Worm (Caenorhabditis elegans) whole organism, L1 larva: Measurements from ENCODE around the gene memb-2.

Source experiments
- C16A3.4 ChIP-seq: fragments of 150-350 bp; optimal IDR thresholded peaks from 2 replicates; lab custom pipeline; 2014; ENCODE audit warnings: missing biosample characterization, missing genetic modification characterization
- C34B4.2 ChIP-seq: sonication (generic microtip); optimal IDR thresholded peaks from 2 replicates; lab custom pipeline; 2017; ENCODE audit warnings: mild to moderate bottlenecking, missing genetic modification characterization, missing compliant biosample characterization
- Y116A8C.19 ChIP-seq: sonication (generic microtip); optimal IDR thresholded peaks from 2 replicates; lab custom pipeline; 2016; ENCODE audit warnings: missing compliant biosample characterization, missing genetic modification characterization, borderline replicate concordance
- aha-1 ChIP-seq: fragments of 150-350 bp; optimal IDR thresholded peaks from 2 replicates; lab custom pipeline; 2014; ENCODE audit warnings: missing biosample characterization, missing genetic modification characterization
- ceh-63 ChIP-seq: fragments of 200-800 bp; sonication (Bioruptor generic); optimal IDR thresholded peaks from 2 replicates; lab custom pipeline; 2018; ENCODE audit warnings: mild to moderate bottlenecking, missing genetic modification characterization, missing compliant biosample characterization
- ceh-82 ChIP-seq, 3 experiments: fragments of 150-350 bp in 1 of 3; sonication (generic microtip) in 2 of 3; optimal IDR thresholded peaks; 2 replicates each; lab custom pipeline; 2014 to 2017; ENCODE audit warnings: missing biosample characterization in 3 of 3, missing genetic modification characterization in 3 of 3
- ces-1 ChIP-seq: fragments of 150-350 bp; optimal IDR thresholded peaks from 2 replicates; lab custom pipeline; 2014; ENCODE audit warnings: missing biosample characterization, missing genetic modification reagents, missing genetic modification characterization
- efl-1 ChIP-seq, 4 experiments: fragments of 150-350 bp; optimal IDR thresholded peaks in 3 of 4; peaks in 1 of 4; 1 replicate in 1 of 4; 2 replicates in 3 of 4; lab custom pipeline; 2014; ENCODE audit warnings: missing biosample characterization in 2 of 4, missing genetic modification characterization in 2 of 4, missing genetic modification reagents in 2 of 4
- efl-3 ChIP-seq: fragments of 200-800 bp; sonication (Bioruptor generic); optimal IDR thresholded peaks from 2 replicates; lab custom pipeline; 2018; ENCODE audit warnings: mild to moderate bottlenecking, missing genetic modification characterization, missing compliant biosample characterization
- egl-13 ChIP-seq: sonication (generic microtip); optimal IDR thresholded peaks from 2 replicates; lab custom pipeline; 2016; ENCODE audit warnings: missing genotype, missing genetic modification reagents, missing genetic modification characterization, missing compliant biosample characterization
- egl-27 ChIP-seq, 2 experiments: fragments of 150-350 bp in 1 of 2; sonication (generic microtip); optimal IDR thresholded peaks; 3 replicates each; lab custom pipeline; 2017 to 2018; ENCODE audit warnings: missing biosample characterization in 2 of 2, missing genetic modification characterization in 2 of 2, missing genetic modification reagents in 2 of 2
- elt-2 ChIP-seq: sonication (generic microtip); optimal IDR thresholded peaks from 2 replicates; lab custom pipeline; 2016; ENCODE audit warnings: missing genetic modification characterization, mild to moderate bottlenecking, inconsistent platforms, missing compliant biosample characterization, missing genetic modification reagents
- ets-5 ChIP-seq: fragments of 200-800 bp; sonication (Bioruptor generic); IDR thresholded peaks from 2 replicates; pipeline ENCODE4 v1.3.6; 2022; ENCODE audit warnings: missing genetic modification characterization, missing compliant biosample characterization
- fkh-10 ChIP-seq: sonication (generic microtip); optimal IDR thresholded peaks from 2 replicates; lab custom pipeline; 2017; ENCODE audit warnings: missing biosample characterization, missing genetic modification reagents, missing genetic modification characterization
- grh-1 ChIP-seq: fragments of 200-800 bp; sonication (Bioruptor generic); IDR thresholded peaks from 2 replicates; pipeline ENCODE4 v1.3.6; 2022; ENCODE audit warnings: missing genetic modification reagents, missing genetic modification characterization, missing compliant biosample characterization
- irx-1 ChIP-seq: sonication (generic microtip); optimal IDR thresholded peaks from 2 replicates; lab custom pipeline; 2016; ENCODE audit warnings: missing genetic modification characterization, missing compliant biosample characterization
- isw-1 ChIP-seq: fragments of 200-800 bp; sonication (Bioruptor generic); IDR thresholded peaks from 2 replicates; pipeline ENCODE4 v1.3.6; 2022; ENCODE audit warnings: missing genetic modification characterization, missing compliant biosample characterization
- lin-13 ChIP-seq: fragments of 150-350 bp; optimal IDR thresholded peaks from 2 replicates; lab custom pipeline; 2014; ENCODE audit warnings: missing biosample characterization, missing genetic modification reagents, missing genetic modification characterization
- lin-14 ChIP-seq: fragments of 200-800 bp; sonication (Bioruptor generic); optimal IDR thresholded peaks from 2 replicates; lab custom pipeline; 2018; ENCODE audit warnings: mild to moderate bottlenecking, missing genetic modification characterization, moderate library complexity, missing compliant biosample characterization
- lin-35 ChIP-seq, 2 experiments: fragments of 150-350 bp; optimal IDR thresholded peaks; 2 replicates each; lab custom pipeline; 2014; ENCODE audit warnings: missing biosample characterization in 2 of 2, missing genetic modification characterization in 2 of 2, missing genetic modification reagents in 2 of 2
- lsy-2 ChIP-seq, 2 experiments: fragments of 150-350 bp; optimal IDR thresholded peaks; 2 replicates each; lab custom pipeline; 2014; ENCODE audit warnings: missing biosample characterization in 2 of 2, missing genetic modification characterization in 2 of 2
- nhr-11 ChIP-seq: fragments of 150-350 bp; optimal IDR thresholded peaks from 2 replicates; lab custom pipeline; 2014; ENCODE audit warnings: missing biosample characterization, missing genetic modification characterization
- nhr-20 ChIP-seq: sonication (generic microtip); optimal IDR thresholded peaks from 2 replicates; lab custom pipeline; 2016; ENCODE audit warnings: mild to moderate bottlenecking, missing genetic modification characterization, missing compliant biosample characterization
- nhr-47 ChIP-seq: sonication (generic microtip); optimal IDR thresholded peaks from 2 replicates; lab custom pipeline; 2016; ENCODE audit warnings: mild to moderate bottlenecking, missing genetic modification characterization, moderate library complexity, missing compliant biosample characterization
- nhr-76 ChIP-seq: sonication (generic microtip); optimal IDR thresholded peaks from 2 replicates; lab custom pipeline; 2017; ENCODE audit warnings: missing biosample characterization, missing genetic modification characterization
- nhr-85 ChIP-seq: sonication (generic microtip); peaks from one replicate; lab custom pipeline; 2016; ENCODE audit warnings: missing genetic modification characterization, inconsistent platforms, missing compliant biosample characterization
- nhr-90 ChIP-seq: sonication (generic microtip); optimal IDR thresholded peaks from 2 replicates; lab custom pipeline; 2016; ENCODE audit warnings: mild to moderate bottlenecking, missing genetic modification characterization, missing compliant biosample characterization; ENCODE audit not compliant: poor library complexity
- pax-3 ChIP-seq: fragments of 200-800 bp; sonication (Bioruptor generic); optimal IDR thresholded peaks from 2 replicates; lab custom pipeline; 2018; ENCODE audit warnings: mild to moderate bottlenecking, missing genetic modification characterization, moderate library complexity, missing compliant biosample characterization
- pqm-1 ChIP-seq: sonication (generic microtip); optimal IDR thresholded peaks from 3 replicates; lab custom pipeline; 2017; ENCODE audit warnings: missing biosample characterization, missing genetic modification characterization
- rnt-1 ChIP-seq: sonication (generic microtip); optimal IDR thresholded peaks from 2 replicates; lab custom pipeline; 2016; ENCODE audit warnings: mild to moderate bottlenecking, missing genetic modification characterization, moderate library complexity, missing compliant biosample characterization
- skn-1 ChIP-seq: fragments of 150-350 bp; optimal IDR thresholded peaks from 2 replicates; lab custom pipeline; 2014; ENCODE audit warnings: missing biosample characterization, missing genetic modification characterization
- snpc-4 ChIP-seq: fragments of 150-350 bp; optimal IDR thresholded peaks from 2 replicates; lab custom pipeline; 2014; ENCODE audit warnings: missing biosample characterization, missing genetic modification characterization
- snu-23 ChIP-seq: sonication (generic microtip); optimal IDR thresholded peaks from 2 replicates; lab custom pipeline; 2016; ENCODE audit warnings: missing genetic modification characterization, missing compliant biosample characterization
- sox-4 ChIP-seq: sonication (generic microtip); optimal IDR thresholded peaks from 2 replicates; lab custom pipeline; 2016; ENCODE audit warnings: missing genetic modification characterization, missing compliant biosample characterization
- sptf-1 ChIP-seq: fragments of 150-350 bp; optimal IDR thresholded peaks from 2 replicates; lab custom pipeline; 2014; ENCODE audit warnings: missing biosample characterization, missing genetic modification characterization
- vab-15 ChIP-seq: sonication (generic microtip); optimal IDR thresholded peaks from 2 replicates; lab custom pipeline; 2017; ENCODE audit warnings: missing genotype, mild to moderate bottlenecking, missing genetic modification characterization, missing compliant biosample characterization
- xbp-1 ChIP-seq: sonication (generic microtip); optimal IDR thresholded peaks from 2 replicates; lab custom pipeline; 2016; ENCODE audit warnings: missing genetic modification characterization, missing compliant biosample characterization
- zip-4 ChIP-seq: fragments of 200-800 bp; sonication (Bioruptor generic); optimal IDR thresholded peaks from 2 replicates; lab custom pipeline; 2018; ENCODE audit warnings: mild to moderate bottlenecking, missing genetic modification characterization, moderate library complexity, missing compliant biosample characterization
- ztf-11 ChIP-seq, 2 experiments: sonication (generic microtip); optimal IDR thresholded peaks; 2 replicates each; lab custom pipeline; 2016 to 2017; ENCODE audit warnings: missing genetic modification characterization in 2 of 2, missing biosample characterization in 1 of 2, missing compliant biosample characterization in 1 of 2
- ztf-4 ChIP-seq: fragments of 150-350 bp; optimal IDR thresholded peaks from 2 replicates; lab custom pipeline; 2014; ENCODE audit warnings: missing biosample characterization, missing genetic modification characterization

The memb-2 gene

DNA sequence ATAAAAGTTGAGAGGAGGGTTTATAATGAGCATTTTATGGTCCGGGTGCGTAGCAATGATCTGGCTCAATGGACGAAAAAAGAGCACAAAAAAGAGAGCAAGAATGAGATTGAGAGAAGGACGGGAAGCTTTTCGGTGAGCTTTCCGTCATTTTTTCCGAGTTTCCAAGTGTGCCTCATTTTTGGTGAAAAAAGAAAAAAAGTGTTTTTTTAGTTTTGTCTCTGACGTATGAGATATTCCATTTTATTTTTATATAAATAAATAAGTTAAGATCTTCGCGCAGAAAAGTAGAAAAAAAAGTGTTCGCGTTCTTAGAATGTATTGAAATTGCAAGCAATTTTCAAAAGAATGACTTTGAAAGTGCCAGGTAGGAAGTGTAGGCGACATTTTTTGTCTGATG is at the start of gene memb-2:
Gene memb-2 (minus strand): TSS at position 101 of the 400 bp plus-strand sequence.
- no peak for TF ChIP-seq snu-23
- TF ChIP-seq, all 84 proteins: peak for 0

ce11 chrV:5668968-5669367 is 49.0 kb upstream of the memb-2 start:
- no peak for TF ChIP-seq pqm-1 (tag; lab: Kevin White, UChicago)
- no peak for TF ChIP-seq irx-1 (tag; lab: Kevin White, UChicago)
- TF ChIP-seq egl-27 (tag; optimal IDR thresholded peaks at IDR 0.05; lab: Kevin White, UChicago), result no peak
- TF ChIP-seq lin-14 (GFP tag; lab: Kevin White, UChicago), result no peak
- TF ChIP-seq ztf-11 (tag; optimal IDR thresholded peaks at IDR 0.05; lab: Kevin White, UChicago), result no peak
- TF ChIP-seq zip-4 (GFP tag; lab: Kevin White, UChicago), result no peak
- TF ChIP-seq ceh-82 (tag; optimal IDR thresholded peaks at IDR 0.05; lab: Kevin White, UChicago), result no peak
- no peak for TF ChIP-seq efl-1 (optimal IDR thresholded peaks at IDR 0.05; lab: Kevin White, UChicago)
- no peak for TF ChIP-seq efl-1 (GFP tag; optimal IDR thresholded peaks at IDR 0.05 in 1 of 2; lab: Kevin White, UChicago)
- no peak for TF ChIP-seq vab-15 (tag; lab: Kevin White, UChicago)
- no peak for TF ChIP-seq C34B4.2 (tag; lab: Kevin White, UChicago)
- TF ChIP-seq snpc-4 (tag; lab: Kevin White, UChicago), result no peak

ce11 chrV:5667337-5667736 is 47.4 kb upstream of the memb-2 start:
- TF ChIP-seq fkh-10 (GFP tag; lab: Kevin White, UChicago), result no peak
- TF ChIP-seq lin-13 (GFP tag; lab: Kevin White, UChicago), result no peak
- no peak for TF ChIP-seq xbp-1 (tag; lab: Kevin White, UChicago)
- no peak for TF ChIP-seq ets-5 (GFP tag; lab: Robert Waterston, UW)
- no peak for TF ChIP-seq egl-27 (tag; optimal IDR thresholded peaks at IDR 0.05; lab: Kevin White, UChicago)
- no peak for TF ChIP-seq aha-1
- TF ChIP-seq nhr-47 (tag; lab: Kevin White, UChicago), result peak; percentile 36
- no peak for TF ChIP-seq lsy-2 (tag; optimal IDR thresholded peaks at IDR 0.05; lab: Kevin White, UChicago)
- no peak for TF ChIP-seq ztf-4 (tag; lab: Kevin White, UChicago)
- TF ChIP-seq egl-13, result no peak
- TF ChIP-seq nhr-76 (tag; lab: Kevin White, UChicago), result no peak
- peak; percentile 68 for TF ChIP-seq nhr-85
- TF ChIP-seq lin-35 (GFP tag; optimal IDR thresholded peaks at IDR 0.05; lab: Kevin White, UChicago), result peak in 1 of 2 experiments; percentile 3
- TF ChIP-seq sox-4 (tag; lab: Kevin White, UChicago), result no peak
- no peak for TF ChIP-seq ces-1 (GFP tag; lab: Kevin White, UChicago)
- TF ChIP-seq grh-1 (GFP tag; lab: Robert Waterston, UW), result 0 out of 2 replicates have a peak, but pooled peaks have one; percentile 17
- no peak for TF ChIP-seq C16A3.4 (tag; lab: Kevin White, UChicago)
- no peak for TF ChIP-seq pax-3 (tag; lab: Kevin White, UChicago)
- no peak for TF ChIP-seq rnt-1 (tag; lab: Kevin White, UChicago)
- TF ChIP-seq isw-1 (GFP tag; lab: Robert Waterston, UW), result no peak
- no peak for TF ChIP-seq nhr-20 (tag; lab: Kevin White, UChicago)
- TF ChIP-seq sptf-1 (tag; lab: Kevin White, UChicago), result no peak
- no peak for TF ChIP-seq lin-14 (GFP tag; lab: Kevin White, UChicago)
- peak; percentile 59 for TF ChIP-seq nhr-90
- TF ChIP-seq vab-15 (tag; lab: Kevin White, UChicago), result no peak
- TF ChIP-seq ceh-82 (tag; optimal IDR thresholded peaks at IDR 0.05; lab: Kevin White, UChicago), result no peak
- no peak for TF ChIP-seq efl-3 (GFP tag; lab: Kevin White, UChicago)
- no peak for TF ChIP-seq pqm-1 (tag; lab: Kevin White, UChicago)
- no peak for TF ChIP-seq nhr-11 (tag; lab: Kevin White, UChicago)
- no peak for TF ChIP-seq skn-1
- no peak for TF ChIP-seq ceh-63 (GFP tag; lab: Kevin White, UChicago)
- no peak for TF ChIP-seq elt-2
- TF ChIP-seq efl-1 (optimal IDR thresholded peaks at IDR 0.05; lab: Kevin White, UChicago), result no peak
- TF ChIP-seq efl-1 (GFP tag; optimal IDR thresholded peaks at IDR 0.05 in 1 of 2; lab: Kevin White, UChicago), result peak in 1 of 2 experiments; percentile 92
- TF ChIP-seq Y116A8C.19 (tag; lab: Kevin White, UChicago), result no peak
